Fruit fly (Drosophila melanogaster): ENCODE measurements around the gene CG3106.

The CG3106 gene

dm6 chrX:9655989-9656713 is 6.6 kb downstream of the CG3106 start (continued):
- TF ChIP-seq CG6163 (GFP tag; IDR thresholded peaks at IDR 0.05) (peak; percentile 24; the same call in 1 of the 3 replicates), CG16779 (tag; optimal IDR thresholded peaks at IDR 0.05) (no peak), CG11902 (GFP tag; optimal IDR thresholded peaks at IDR 0.05) (peak; percentile 24), CG3919 (GFP tag; optimal IDR thresholded peaks at IDR 0.05) (peak; percentile 54), CG6276 (GFP tag; optimal IDR thresholded peaks at IDR 0.05) (no peak), CG10669 (GFP tag; optimal IDR thresholded peaks at IDR 0.05) (peak; percentile 70), Smox (GFP tag; optimal IDR thresholded peaks at IDR 0.05) (peak; percentile 55), salr (GFP tag; optimal IDR thresholded peaks at IDR 0.05) (peak; percentile 9 to 48), CG3032 (tag; optimal IDR thresholded peaks at IDR 0.05) (peak; percentile 72), ss (GFP tag; optimal IDR thresholded peaks at IDR 0.05) (peak; percentile 35 to 69), Met (GFP tag; optimal IDR thresholded peaks at IDR 0.05) (peak; percentile 64), lz (GFP tag; optimal IDR thresholded peaks at IDR 0.05) (peak; percentile 35), Ets96B (tag; optimal IDR thresholded peaks at IDR 0.05) (peak; percentile 73), Hr39 (GFP tag; optimal IDR thresholded peaks at IDR 0.05) (peak; percentile 50), Sox14 (GFP tag; optimal IDR thresholded peaks at IDR 0.05) (peak; percentile 40), pdm3 (GFP tag; optimal IDR thresholded peaks at IDR 0.05) (peak; percentile 62), Sox102F (GFP tag; optimal IDR thresholded peaks at IDR 0.05) (peak; percentile 37), CG6854 (GFP tag; optimal IDR thresholded peaks at IDR 0.05) (no peak), Eip75B (GFP tag; optimal IDR thresholded peaks at IDR 0.05) (peak; percentile 69), dsx (GFP tag; optimal IDR thresholded peaks at IDR 0.05; ENCODE audit: poor library complexity, severe bottlenecking) (peak; percentile 82), CG11294 (GFP tag; IDR thresholded peaks at IDR 0.05) (no peak), fkh (GFP tag; optimal IDR thresholded peaks at IDR 0.05) (no peak), dac (GFP tag; optimal IDR thresholded peaks at IDR 0.05) (no peak), Gug (GFP tag; IDR thresholded peaks at IDR 0.05) (no peak)

dm6 chrX:9653986-9654688 is 8.6 kb downstream of the CG3106 start:
- TF ChIP-seq Eip75B (GFP tag; optimal IDR thresholded peaks at IDR 0.05) = peak; percentile 29
- peak; percentile 64 for TF ChIP-seq Eip78C (GFP tag)
- peak; percentile 52 for TF ChIP-seq CG6808 (GFP tag; optimal IDR thresholded peaks at IDR 0.05)
- TF ChIP-seq Blimp-1 (GFP tag; optimal IDR thresholded peaks at IDR 0.05) = no peak
- no peak for TF ChIP-seq Hr38 (GFP tag; optimal IDR thresholded peaks at IDR 0.05)
- TF ChIP-seq CG6276 (GFP tag; optimal IDR thresholded peaks at IDR 0.05) = peak; percentile 51
- TF ChIP-seq Ets96B (tag; optimal IDR thresholded peaks at IDR 0.05) = peak; percentile 30
- no peak for TF ChIP-seq CG6792 (GFP tag; optimal IDR thresholded peaks at IDR 0.05)
- peak; percentile 30; the same call in 1 of the 2 replicates for TF ChIP-seq CG15336 (GFP tag; IDR thresholded peaks at IDR 0.05)
- no peak for TF ChIP-seq fkh (GFP tag; optimal IDR thresholded peaks at IDR 0.05)
- TF ChIP-seq lz (GFP tag; optimal IDR thresholded peaks at IDR 0.05) = no peak
- TF ChIP-seq CG10669 (GFP tag; optimal IDR thresholded peaks at IDR 0.05) = peak; percentile 24
- no peak for TF ChIP-seq CG7368 (GFP tag; optimal IDR thresholded peaks at IDR 0.05)
- peak; percentile 60 for TF ChIP-seq CG10631 (GFP tag; optimal IDR thresholded peaks at IDR 0.05)
- no peak for TF ChIP-seq Gug (GFP tag; IDR thresholded peaks at IDR 0.05)
- no peak for TF ChIP-seq CG34406 (GFP tag; optimal IDR thresholded peaks at IDR 0.05)
- TF ChIP-seq Lpt (GFP tag; optimal IDR thresholded peaks at IDR 0.05) = no peak
- TF ChIP-seq Hr39 (GFP tag; optimal IDR thresholded peaks at IDR 0.05) = no peak
- TF ChIP-seq Smox (GFP tag; optimal IDR thresholded peaks at IDR 0.05) = no peak
- peak; percentile 11 for TF ChIP-seq OdsH (GFP tag; optimal IDR thresholded peaks at IDR 0.05)
- no peak for TF ChIP-seq net (GFP tag; optimal IDR thresholded peaks at IDR 0.05)
- no peak for TF ChIP-seq CG8319 (GFP tag; optimal IDR thresholded peaks at IDR 0.05)
- no peak for TF ChIP-seq eg (GFP tag; IDR thresholded peaks at IDR 0.05)
- TF ChIP-seq CG8632 (GFP tag; optimal IDR thresholded peaks at IDR 0.05) = no peak
- no peak for TF ChIP-seq fd85E (GFP tag; optimal IDR thresholded peaks at IDR 0.05)
- TF ChIP-seq CG4318 (GFP tag; optimal IDR thresholded peaks at IDR 0.05) = peak; percentile 34
- TF ChIP-seq achi (GFP tag; optimal IDR thresholded peaks at IDR 0.05) = peak; percentile 30
- no peak for TF ChIP-seq CG11762 (GFP tag; optimal IDR thresholded peaks at IDR 0.05; ENCODE audit: insufficient read depth)
- no peak for TF ChIP-seq dac (GFP tag; optimal IDR thresholded peaks at IDR 0.05)
- TF ChIP-seq CG3919 (GFP tag; optimal IDR thresholded peaks at IDR 0.05) = peak; percentile 37
- no peak for TF ChIP-seq CG11294 (GFP tag; IDR thresholded peaks at IDR 0.05)
- TF ChIP-seq CG6163 (GFP tag; IDR thresholded peaks at IDR 0.05) = no peak
- no peak for TF ChIP-seq topi (GFP tag; optimal IDR thresholded peaks at IDR 0.05)
- TF ChIP-seq CG1621 (tag; optimal IDR thresholded peaks at IDR 0.05) = no peak
- 0 out of 3 replicates have a peak, but pooled peaks have one; percentile 48 for TF ChIP-seq CG8119 (GFP tag; IDR thresholded peaks at IDR 0.05)
